Worm (Caenorhabditis elegans): Measurements from ENCODE around the gene F46C5.4.

- TF ChIP-seq F13C5.2 (tag; optimal IDR thresholded peaks at IDR 0.05) (no peak), tbx-37 (GFP tag; conservative IDR thresholded peaks at IDR 0.05) (no peak), ama-1 (optimal IDR thresholded peaks at IDR 0.05) (no peak), pes-1 (GFP tag; IDR thresholded peaks at IDR 0.05) (no peak), ets-7 (tag; optimal IDR thresholded peaks at IDR 0.05) (no peak)
Observed at ce11 chrII:8853960-8854359, 18.1 kb downstream of the F46C5.4 start.

Data from whole organism, early embryonic.